Fruit fly (Drosophila melanogaster) Kc167 (cell line): ENCODE data around the gene Gyf.
"Not testable (repeated sequence)": the region's sequence is repeated elsewhere in the genome, so short reads cannot be mapped to it uniquely, and the experiment has no call there.

ENCODE experiments used
- Myc ChIP-seq: fragments of >200 bp; optimal IDR thresholded peaks from 2 replicates; lab custom pipeline; 2017; ENCODE audit warnings: missing external identifiers
- Sin3A ChIP-seq: fragments of >200 bp; optimal IDR thresholded peaks from 2 replicates; lab custom pipeline; 2018; ENCODE audit warnings: missing external identifiers
- h ChIP-seq: fragments of >200 bp; optimal IDR thresholded peaks from 3 replicates; lab custom pipeline; 2018; ENCODE audit warnings: missing external identifiers
- insv ChIP-seq: fragments of >200 bp; optimal IDR thresholded peaks from 3 replicates; lab custom pipeline; 2018; ENCODE audit warnings: missing external identifiers
- psq ChIP-seq: fragments of >200 bp; optimal IDR thresholded peaks from 2 replicates; lab custom pipeline; 2017; ENCODE audit warnings: missing external identifiers
- ttk ChIP-seq: sonication (Bioruptor generic); optimal IDR thresholded peaks from 2 replicates; lab custom pipeline; 2017; ENCODE audit warnings: missing external identifiers

Gene Gyf

dm6 chr4:866437-867216, at the start of gene Gyf:
Gyf (minus strand) TSS chr4:867025.
- TF ChIP-seq h (lab: Kevin White, UChicago) (no peak), insv (lab: Kevin White, UChicago) (no peak), ttk (lab: Kevin White, UChicago) (no peak), Myc (lab: Kevin White, UChicago) (no peak), Sin3A (lab: Kevin White, UChicago) (no peak), psq (lab: Kevin White, UChicago) (no peak)

dm6 chr4:912231-912630, 45.4 kb upstream of the Gyf start, which contains the start of gene unc-13:
unc-13 (minus strand) TSS chr4:912331.
- not testable (repeated sequence) for TF ChIP-seq psq, Sin3A, ttk (lab: Kevin White, UChicago)

- no peak for TF ChIP-seq Sin3A (lab: Kevin White, UChicago)
- TF ChIP-seq insv (lab: Kevin White, UChicago): no peak
- TF ChIP-seq h (lab: Kevin White, UChicago): no peak
- TF ChIP-seq psq (lab: Kevin White, UChicago): no peak
- TF ChIP-seq ttk (lab: Kevin White, UChicago): no peak
- TF ChIP-seq Myc (lab: Kevin White, UChicago): no peak
Observed at dm6 chr4:909134-909533, 42.3 kb upstream of the Gyf start.

- TF ChIP-seq Myc (lab: Kevin White, UChicago) (no peak), insv (lab: Kevin White, UChicago) (no peak), ttk (lab: Kevin White, UChicago) (no peak), h (lab: Kevin White, UChicago) (no peak)
Observed at dm6 chr4:904667-905066, 37.8 kb upstream of the Gyf start.

- no peak for TF ChIP-seq Sin3A (lab: Kevin White, UChicago)
- TF ChIP-seq h (lab: Kevin White, UChicago): no peak
- TF ChIP-seq Myc (lab: Kevin White, UChicago): no peak
- no peak for TF ChIP-seq ttk (lab: Kevin White, UChicago)
- no peak for TF ChIP-seq insv (lab: Kevin White, UChicago)
- TF ChIP-seq psq (lab: Kevin White, UChicago): no peak
Observed at dm6 chr4:896134-896533, 29.3 kb upstream of the Gyf start.

dm6 chr4:879061-879708, 12.4 kb upstream of the Gyf start:
- no peak for TF ChIP-seq psq (lab: Kevin White, UChicago)
- no peak for TF ChIP-seq Myc (lab: Kevin White, UChicago)
- TF ChIP-seq Sin3A (lab: Kevin White, UChicago): no peak
- TF ChIP-seq ttk (lab: Kevin White, UChicago): no peak
- no peak for TF ChIP-seq h (lab: Kevin White, UChicago)
- no peak for TF ChIP-seq insv (lab: Kevin White, UChicago)

- no peak for TF ChIP-seq insv (lab: Kevin White, UChicago)
- no peak for TF ChIP-seq ttk (lab: Kevin White, UChicago)
- TF ChIP-seq psq (lab: Kevin White, UChicago): no peak
- TF ChIP-seq Myc (lab: Kevin White, UChicago): no peak
- no peak for TF ChIP-seq Sin3A (lab: Kevin White, UChicago)
- TF ChIP-seq h (lab: Kevin White, UChicago): no peak
Observed at dm6 chr4:867937-868336, 1.1 kb upstream of the Gyf start.

- no peak for TF ChIP-seq ttk (lab: Kevin White, UChicago)
- TF ChIP-seq h (lab: Kevin White, UChicago): no peak
- no peak for TF ChIP-seq Myc (lab: Kevin White, UChicago)
- TF ChIP-seq insv (lab: Kevin White, UChicago): no peak
- no peak for TF ChIP-seq psq (lab: Kevin White, UChicago)
- no peak for TF ChIP-seq Sin3A (lab: Kevin White, UChicago)
Observed at dm6 chr4:855074-855473, 11.8 kb downstream of the Gyf start.

- TF ChIP-seq ttk (lab: Kevin White, UChicago): no peak
Observed at dm6 chr4:853355-853754, 13.5 kb downstream of the Gyf start.

dm6 chr4:852339-852738, 14.5 kb downstream of the Gyf start:
- TF ChIP-seq ttk (lab: Kevin White, UChicago): no peak
- no peak for TF ChIP-seq Myc (lab: Kevin White, UChicago)
- TF ChIP-seq psq (lab: Kevin White, UChicago): no peak
- TF ChIP-seq insv (lab: Kevin White, UChicago): no peak
- TF ChIP-seq Sin3A (lab: Kevin White, UChicago): no peak
- no peak for TF ChIP-seq h (lab: Kevin White, UChicago)

- TF ChIP-seq insv (lab: Kevin White, UChicago) (no peak), h (lab: Kevin White, UChicago) (no peak), ttk (lab: Kevin White, UChicago) (no peak), Sin3A (lab: Kevin White, UChicago) (no peak), Myc (lab: Kevin White, UChicago) (no peak), psq (lab: Kevin White, UChicago) (no peak)
Observed at dm6 chr4:851131-851530, 15.7 kb downstream of the Gyf start.
